Fruit fly (Drosophila melanogaster): Measurements from ENCODE around the gene CG15643.

DNA sequence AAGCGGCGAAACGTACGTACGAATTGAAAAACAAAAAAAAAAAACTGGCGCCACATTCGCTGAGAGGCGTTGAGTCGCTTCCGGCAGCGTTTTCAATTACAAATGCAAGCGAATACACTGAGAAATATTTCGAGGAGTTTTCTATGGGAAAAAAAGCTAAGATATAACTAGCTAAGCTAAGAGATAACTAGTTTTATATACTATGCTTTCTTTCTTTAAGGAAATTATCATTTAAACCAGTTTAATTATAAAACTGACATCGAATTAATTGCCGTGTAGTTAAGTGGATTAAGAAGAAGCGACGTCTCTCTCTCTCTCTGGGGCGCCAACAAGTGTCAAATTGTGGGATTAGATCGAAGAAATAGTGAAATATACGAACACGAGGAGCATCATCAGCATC, 43.5 kb upstream of the CG15643 start:
- peak; percentile 28 for TF ChIP-seq Pif1A (GFP tag; optimal IDR thresholded peaks at IDR 0.05)
- no peak for TF ChIP-seq Pif1B (GFP tag; optimal IDR thresholded peaks at IDR 0.05)
- TF ChIP-seq gl (tag; optimal IDR thresholded peaks at IDR 0.05) = no peak
- TF ChIP-seq CG8301 (tag; optimal IDR thresholded peaks at IDR 0.05) = peak; percentile 71
- no peak for TF ChIP-seq CG10348 (GFP tag; IDR thresholded peaks at IDR 0.05)
- TF ChIP-seq CG12605 (GFP tag; IDR thresholded peaks at IDR 0.05) = peak; percentile 75
- no peak for TF ChIP-seq EcR (GFP tag; optimal IDR thresholded peaks at IDR 0.05)
- peak; percentile 27 for TF ChIP-seq CG15710 (tag; optimal IDR thresholded peaks at IDR 0.05)

All from whole organism, pupa.